Fruit fly (Drosophila melanogaster): Measurements from ENCODE around the gene CG5376.
A peak's percentile ranks its signal among the peaks of the same experiment; 100 is the strongest.

The CG5376 gene

dm6 chr3R:22470064-22470463 lies 18.7 kb downstream of the CG5376 start:
- no peak for TF ChIP-seq Pif1A (GFP tag; optimal IDR thresholded peaks at IDR 0.05)
- no peak for TF ChIP-seq CG8159 (tag; optimal IDR thresholded peaks at IDR 0.05)
- no peak for TF ChIP-seq Snoo (tag; optimal IDR thresholded peaks at IDR 0.05)

DNA sequence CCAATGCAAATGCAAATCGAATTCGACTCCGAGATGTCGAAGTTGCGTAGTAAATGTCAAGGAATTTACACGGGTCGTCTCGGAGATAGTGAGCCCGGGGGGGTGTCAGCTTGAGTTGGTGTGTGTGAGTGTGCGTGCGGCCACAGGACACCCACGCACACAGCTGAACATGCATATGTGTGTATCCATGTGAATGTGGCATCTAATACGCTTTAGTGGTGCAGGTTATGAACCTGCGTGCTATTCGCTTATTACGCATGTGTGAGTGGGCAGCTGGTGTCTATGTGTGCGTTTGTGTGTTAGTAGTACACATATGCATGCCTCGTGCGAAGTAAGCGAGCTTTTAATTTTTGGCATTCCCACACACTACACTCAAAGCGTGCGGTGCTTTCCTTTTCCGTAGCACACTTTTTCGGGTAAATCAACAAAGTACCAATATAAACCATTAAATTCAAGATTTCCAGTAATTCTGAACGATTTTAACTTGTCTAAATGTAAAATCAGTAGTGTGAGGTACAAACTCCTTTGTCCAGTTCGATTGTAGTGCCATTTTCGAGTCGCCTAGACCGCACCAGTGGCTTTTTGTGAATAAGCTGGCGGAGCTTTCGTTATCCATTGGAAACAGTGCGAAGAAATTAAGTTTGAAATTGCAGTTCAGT lies 19.8 kb downstream of the CG5376 start:
- TF ChIP-seq CG12605 (GFP tag; IDR thresholded peaks at IDR 0.05), result peak; percentile 48; the same call in 1 of the 2 replicates
- no peak for TF ChIP-seq Snoo (tag; optimal IDR thresholded peaks at IDR 0.05)
- no peak for TF ChIP-seq D1 (tag; optimal IDR thresholded peaks at IDR 0.05)
- TF ChIP-seq Ets98B (GFP tag; IDR thresholded peaks at IDR 0.05), result peak; percentile 60
- peak; percentile 36; the same call in 1 of the 2 replicates for TF ChIP-seq CG32121 (GFP tag; IDR thresholded peaks at IDR 0.05)
- no peak for TF ChIP-seq CG13204 (GFP tag; optimal IDR thresholded peaks at IDR 0.05)
- TF ChIP-seq CG34367 (tag; optimal IDR thresholded peaks at IDR 0.05), result peak; percentile 55
- TF ChIP-seq CG10348 (GFP tag; IDR thresholded peaks at IDR 0.05), result no peak
- peak; percentile 77 for TF ChIP-seq CG4496 (GFP tag; IDR thresholded peaks at IDR 0.05)
- no peak for TF ChIP-seq Pif1A (GFP tag; optimal IDR thresholded peaks at IDR 0.05)
- TF ChIP-seq EcR (GFP tag; optimal IDR thresholded peaks at IDR 0.05), result no peak
- no peak for TF ChIP-seq CG17806 (tag; optimal IDR thresholded peaks at IDR 0.05)
- no peak for TF ChIP-seq CG14655 (GFP tag; optimal IDR thresholded peaks at IDR 0.05)
- no peak for TF ChIP-seq rn (GFP tag; IDR thresholded peaks at IDR 0.05)
- no peak for TF ChIP-seq CG8301 (tag; optimal IDR thresholded peaks at IDR 0.05)
- peak; percentile 47 for TF ChIP-seq Pif1B (GFP tag; optimal IDR thresholded peaks at IDR 0.05)
- peak; percentile 77 for TF ChIP-seq fd96Ca (GFP tag; IDR thresholded peaks at IDR 0.05)
- TF ChIP-seq CG9948 (tag; optimal IDR thresholded peaks at IDR 0.05), result peak; percentile 65
- TF ChIP-seq CG8159 (tag; optimal IDR thresholded peaks at IDR 0.05), result peak; percentile 78
- TF ChIP-seq gl (tag; optimal IDR thresholded peaks at IDR 0.05), result no peak
- TF ChIP-seq CG15710 (tag; optimal IDR thresholded peaks at IDR 0.05), result peak; percentile 71

DNA sequence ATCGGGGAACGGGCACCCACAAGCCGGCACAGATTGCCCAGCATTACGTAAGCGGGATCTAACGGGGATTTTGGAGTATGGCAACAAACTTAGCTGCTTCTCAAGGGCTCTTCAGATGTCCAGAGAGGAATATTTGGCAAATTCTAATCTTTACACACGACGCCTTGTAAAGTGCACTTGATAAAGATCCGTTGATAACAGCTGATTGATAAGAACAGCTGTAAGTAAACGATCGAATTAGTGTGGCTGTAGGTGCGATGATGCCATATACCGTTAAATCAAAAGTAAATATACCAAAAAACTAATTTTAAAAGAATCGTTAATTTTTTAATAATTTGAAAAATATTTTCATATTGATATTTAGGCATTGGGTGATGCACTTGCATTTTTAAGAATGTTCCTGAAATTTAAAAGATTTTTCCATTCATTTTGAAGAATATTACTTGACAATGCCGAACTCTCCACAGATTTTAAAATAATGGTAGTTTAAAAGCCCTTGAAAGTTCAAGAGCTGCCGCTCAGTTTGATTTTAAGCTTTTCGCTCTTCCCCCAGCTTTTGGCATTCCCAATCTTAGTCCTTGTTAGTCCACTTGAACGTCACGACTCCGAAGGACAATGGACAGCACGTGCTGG lies 20.7 kb downstream of the CG5376 start, which contains the start of the genes CG5377 and Nrx-1:
Gene CG5377 (minus strand): TSS at position 219 of the 633 bp plus-strand sequence.
Gene Nrx-1 (plus strand): TSS at position 574 of the 633 bp plus-strand sequence.
- TF ChIP-seq CG10348 (GFP tag; IDR thresholded peaks at IDR 0.05) (no peak), Ets98B (GFP tag; IDR thresholded peaks at IDR 0.05) (no peak), Snoo (tag; optimal IDR thresholded peaks at IDR 0.05) (no peak), CG12605 (GFP tag; IDR thresholded peaks at IDR 0.05) (no peak), D1 (tag; optimal IDR thresholded peaks at IDR 0.05) (no peak), Pif1A (GFP tag; optimal IDR thresholded peaks at IDR 0.05) (no peak), CG13204 (GFP tag; optimal IDR thresholded peaks at IDR 0.05) (no peak), CG14655 (GFP tag; optimal IDR thresholded peaks at IDR 0.05) (no peak)

- no peak for TF ChIP-seq CG4496 (GFP tag; IDR thresholded peaks at IDR 0.05)
- no peak for TF ChIP-seq fd96Ca (GFP tag; IDR thresholded peaks at IDR 0.05)
- no peak for TF ChIP-seq CG17806 (tag; optimal IDR thresholded peaks at IDR 0.05)
- TF ChIP-seq CG32121 (GFP tag; IDR thresholded peaks at IDR 0.05), result no peak
- no peak for TF ChIP-seq CG34367 (tag; optimal IDR thresholded peaks at IDR 0.05)
- TF ChIP-seq CG8159 (tag; optimal IDR thresholded peaks at IDR 0.05), result no peak
- no peak for TF ChIP-seq rn (GFP tag; IDR thresholded peaks at IDR 0.05)
- no peak for TF ChIP-seq gl (tag; optimal IDR thresholded peaks at IDR 0.05)
- TF ChIP-seq Ets98B (GFP tag; IDR thresholded peaks at IDR 0.05), result no peak
- no peak for TF ChIP-seq CG8301 (tag; optimal IDR thresholded peaks at IDR 0.05)
- TF ChIP-seq EcR (GFP tag; optimal IDR thresholded peaks at IDR 0.05), result no peak
Observed at dm6 chr3R:22465984-22466530, 22.7 kb downstream of the CG5376 start, which contains the start of gene Pebp1. Gene Pebp1, plus strand, starts transcription at chr3R:22466034.

- TF ChIP-seq CG13204 (GFP tag; optimal IDR thresholded peaks at IDR 0.05) (no peak), rn (GFP tag; IDR thresholded peaks at IDR 0.05) (no peak), CG32121 (GFP tag; IDR thresholded peaks at IDR 0.05) (no peak), CG17806 (tag; optimal IDR thresholded peaks at IDR 0.05) (no peak), CG4496 (GFP tag; IDR thresholded peaks at IDR 0.05) (no peak), CG8159 (tag; optimal IDR thresholded peaks at IDR 0.05) (no peak), CG12605 (GFP tag; IDR thresholded peaks at IDR 0.05) (no peak), Snoo (tag; optimal IDR thresholded peaks at IDR 0.05) (no peak), fd96Ca (GFP tag; IDR thresholded peaks at IDR 0.05) (no peak), Pif1A (GFP tag; optimal IDR thresholded peaks at IDR 0.05) (no peak), EcR (GFP tag; optimal IDR thresholded peaks at IDR 0.05) (no peak), CG10348 (GFP tag; IDR thresholded peaks at IDR 0.05) (no peak), gl (tag; optimal IDR thresholded peaks at IDR 0.05) (no peak), CG34367 (tag; optimal IDR thresholded peaks at IDR 0.05) (no peak), CG8301 (tag; optimal IDR thresholded peaks at IDR 0.05) (no peak), CG9948 (tag; optimal IDR thresholded peaks at IDR 0.05) (no peak), Pif1B (GFP tag; optimal IDR thresholded peaks at IDR 0.05) (no peak), CG14655 (GFP tag; optimal IDR thresholded peaks at IDR 0.05) (no peak)
Observed at dm6 chr3R:22465138-22465537, 23.6 kb downstream of the CG5376 start.

- TF ChIP-seq CG34367 (tag; optimal IDR thresholded peaks at IDR 0.05), result no peak
- peak; percentile 9; the same call in 1 of the 2 replicates for TF ChIP-seq Ets98B (GFP tag; IDR thresholded peaks at IDR 0.05)
- TF ChIP-seq CG4496 (GFP tag; IDR thresholded peaks at IDR 0.05), result 0 out of 3 replicates have a peak, but pooled peaks have one; percentile 16
Observed at dm6 chr3R:22464611-22465113, 24.1 kb downstream of the CG5376 start, which contains the start of gene CG7054. Gene CG7054, plus strand, starts transcription at chr3R:22464985.

Data from whole organism, pupa.